Fruit fly (Drosophila melanogaster) whole organism, adult: ENCODE measurements around the gene pkaap.
A peak's percentile ranks its signal among the peaks of the same experiment; 100 is the strongest.

Source experiments
- CG11617 ChIP-seq: fragments of 200-800 bp; sonication (Bioruptor generic); optimal IDR thresholded peaks from 2 replicates; lab custom pipeline; 2017; ENCODE audit warnings: mild to moderate bottlenecking, missing biosample characterization, missing genetic modification reagents, missing genetic modification characterization
- CG12768 ChIP-seq: fragments of 200-800 bp; sonication (Bioruptor generic); optimal IDR thresholded peaks from 2 replicates; lab custom pipeline; 2017; ENCODE audit warnings: missing biosample characterization, missing genetic modification characterization, mild to moderate bottlenecking, moderate library complexity, missing genetic modification reagents
- CG14711 ChIP-seq: fragments of 200-800 bp; sonication (Bioruptor generic); optimal IDR thresholded peaks from 2 replicates; lab custom pipeline; 2018; ENCODE audit warnings: missing biosample characterization, mild to moderate bottlenecking, missing genetic modification characterization, moderate library complexity
- CG1620 ChIP-seq: fragments of 200-800 bp; sonication (Bioruptor generic); optimal IDR thresholded peaks from 2 replicates; lab custom pipeline; 2016; ENCODE audit warnings: missing biosample characterization, missing genetic modification characterization
- CG33017 ChIP-seq: fragments of 200-800 bp; sonication (Bioruptor generic); optimal IDR thresholded peaks from 2 replicates; lab custom pipeline; 2018; ENCODE audit warnings: missing biosample characterization, mild to moderate bottlenecking, missing genetic modification characterization, moderate library complexity
- CG5204 ChIP-seq: fragments of 200-800 bp; sonication (Bioruptor generic); optimal IDR thresholded peaks from 2 replicates; lab custom pipeline; 2016; ENCODE audit warnings: missing biosample characterization, missing genetic modification characterization
- CG7045 ChIP-seq: fragments of 200-800 bp; sonication (Bioruptor generic); optimal IDR thresholded peaks from 2 replicates; lab custom pipeline; 2017; ENCODE audit warnings: missing biosample characterization, mild to moderate bottlenecking, missing genetic modification characterization
- CG7101 ChIP-seq: fragments of 200-800 bp; sonication (Bioruptor generic); optimal IDR thresholded peaks from 2 replicates; lab custom pipeline; 2018; ENCODE audit warnings: missing biosample characterization, mild to moderate bottlenecking, missing genetic modification characterization, moderate library complexity
- Clk ChIP-seq: fragments of 200-800 bp; sonication (Bioruptor generic); optimal IDR thresholded peaks from 2 replicates; lab custom pipeline; 2017; ENCODE audit warnings: missing biosample characterization, missing genetic modification characterization
- Crg-1 ChIP-seq: fragments of 200-800 bp; sonication (Bioruptor generic); optimal IDR thresholded peaks from 2 replicates; lab custom pipeline; 2016; ENCODE audit warnings: missing biosample characterization, missing genetic modification characterization
- Hr96 ChIP-seq: fragments of 200-800 bp; sonication (Bioruptor generic); optimal IDR thresholded peaks from 2 replicates; lab custom pipeline; 2016; ENCODE audit warnings: missing biosample characterization, missing genetic modification characterization
- Mnt ChIP-seq: fragments of 200-800 bp; sonication (Bioruptor generic); optimal IDR thresholded peaks from 2 replicates; lab custom pipeline; 2016; ENCODE audit warnings: missing biosample characterization, mild to moderate bottlenecking, missing genetic modification characterization
- bab1 ChIP-seq: fragments of 200-800 bp; sonication (Bioruptor generic); optimal IDR thresholded peaks from 3 replicates; lab custom pipeline; 2019; ENCODE audit warnings: missing biosample characterization, mild to moderate bottlenecking, missing genetic modification characterization, moderate library complexity
- cic ChIP-seq: fragments of 200-800 bp; sonication (Bioruptor generic); optimal IDR thresholded peaks from 2 replicates; lab custom pipeline; 2017; ENCODE audit warnings: missing biosample characterization, mild to moderate bottlenecking, missing genetic modification characterization, moderate library complexity
- cnc ChIP-seq, 2 experiments: fragments of >200 bp; optimal IDR thresholded peaks; 2 replicates each; lab custom pipeline; 2017
- kay ChIP-seq: fragments of 200-800 bp; sonication (Bioruptor generic); peaks from one replicate; lab custom pipeline; 2016; ENCODE audit warnings: missing biosample characterization, missing genetic modification characterization, borderline replicate concordance
- ovo ChIP-seq: fragments of 200-800 bp; sonication (Bioruptor generic); optimal IDR thresholded peaks from 2 replicates; lab custom pipeline; 2016; ENCODE audit warnings: missing biosample characterization, missing genetic modification characterization
- pad ChIP-seq: fragments of 200-800 bp; sonication (Bioruptor generic); optimal IDR thresholded peaks from 3 replicates; lab custom pipeline; 2017; ENCODE audit warnings: missing biosample characterization, missing genetic modification characterization, mild to moderate bottlenecking, moderate library complexity, missing genetic modification reagents
- tj ChIP-seq: fragments of 200-800 bp; sonication (Bioruptor generic); optimal IDR thresholded peaks from 3 replicates; lab custom pipeline; 2017; ENCODE audit warnings: missing biosample characterization, mild to moderate bottlenecking, missing genetic modification characterization, moderate library complexity
- toe ChIP-seq: fragments of 200-800 bp; sonication (Bioruptor generic); optimal IDR thresholded peaks from 2 replicates; lab custom pipeline; 2016; ENCODE audit warnings: missing biosample characterization, missing genetic modification characterization

Gene pkaap

dm6 chr2L:16287006-16287601 lies 986 bp upstream of the pkaap start:
- TF ChIP-seq pad (GFP tag; lab: Kevin White, UChicago) (no peak), Hr96 (GFP tag; lab: Kevin White, UChicago) (no peak), kay (no peak), bab1 (GFP tag; lab: Kevin White, UChicago) (no peak)

dm6 chr2L:16288393-16288731 lies 272 bp downstream of the pkaap start:
- TF ChIP-seq Crg-1 (no peak), Clk (no peak), CG1620 (no peak), CG7101 (no peak), CG12768 (GFP tag; lab: Kevin White, UChicago) (no peak), tj (no peak), pad (GFP tag; lab: Kevin White, UChicago) (no peak), toe (GFP tag; lab: Kevin White, UChicago) (no peak), Hr96 (GFP tag; lab: Kevin White, UChicago) (no peak), Mnt (GFP tag; lab: Kevin White, UChicago) (no peak), CG5204 (no peak), cnc (optimal IDR thresholded peaks at IDR 0.05; lab: Kevin White, UChicago) (no peak)

DNA sequence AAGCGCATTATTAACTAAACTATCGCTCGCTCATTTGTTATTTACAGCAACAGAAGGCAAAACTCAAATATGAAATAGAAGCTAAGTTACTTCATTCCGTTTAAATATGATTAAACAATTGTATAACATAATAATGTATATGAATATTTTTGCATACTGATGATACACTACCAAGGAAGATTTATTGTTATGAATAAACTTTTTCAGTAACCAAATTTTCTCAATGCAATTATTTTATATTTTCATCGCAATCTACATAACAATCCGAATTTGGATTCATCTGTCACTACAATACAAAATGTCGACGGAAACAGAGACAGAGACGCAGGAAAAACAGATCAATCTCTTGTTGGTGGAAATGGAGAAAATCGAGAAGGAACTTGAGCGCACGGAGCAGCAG lies 2.9 kb downstream of the pkaap start, which contains the start of gene CG17329:
CG17329 (plus strand) TSS at position 301 of the 400 bp plus-strand sequence.
- TF ChIP-seq Crg-1: no peak
- no peak for TF ChIP-seq cnc (optimal IDR thresholded peaks at IDR 0.05; lab: Kevin White, UChicago)
- no peak for TF ChIP-seq Clk
- no peak for TF ChIP-seq CG5204
- TF ChIP-seq CG11617 (GFP tag; lab: Kevin White, UChicago): no peak
- TF ChIP-seq Mnt (GFP tag; lab: Kevin White, UChicago): no peak
- no peak for TF ChIP-seq ovo

- TF ChIP-seq bab1 (GFP tag; lab: Kevin White, UChicago) (no peak), CG14711 (tag; lab: Kevin White, UChicago) (no peak)
These were observed 4.9 kb downstream of the pkaap start, which contains the start of gene CG13258 for dm6 chr2L:16292975-16293501. Gene CG13258, minus strand, starts transcription at chr2L:16293025.

DNA sequence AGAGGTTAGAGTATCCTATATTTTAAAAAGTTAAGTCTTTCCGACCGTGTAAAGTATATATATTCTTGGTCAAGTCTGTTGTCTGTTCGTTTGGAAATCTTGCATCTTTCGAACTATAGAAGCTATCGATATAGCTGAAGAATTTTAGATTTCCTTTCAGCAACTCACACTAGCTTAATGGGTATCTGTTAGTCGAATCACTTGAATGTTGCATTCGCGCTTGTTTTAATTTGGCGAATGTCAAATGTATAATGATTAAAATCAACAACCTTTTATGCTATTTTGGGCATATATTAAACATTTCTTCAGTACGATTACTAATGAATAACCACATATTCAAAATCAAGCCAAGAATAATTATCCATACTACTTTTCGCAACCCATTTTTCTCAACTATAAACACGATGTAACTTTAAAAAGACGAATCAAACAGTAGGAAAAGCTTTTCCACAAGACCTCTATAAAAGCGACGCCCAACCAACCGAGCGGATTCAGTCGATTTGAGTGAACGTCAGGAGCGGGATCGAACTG lies 5.7 kb downstream of the pkaap start, which contains the start of gene Cyp303a1:
Cyp303a1 (plus strand) TSS at position 481 of the 531 bp plus-strand sequence.
- TF ChIP-seq pad (GFP tag; lab: Kevin White, UChicago) (no peak), CG12768 (GFP tag; lab: Kevin White, UChicago) (no peak), CG11617 (GFP tag; lab: Kevin White, UChicago) (no peak), CG7101 (no peak), tj (no peak), Crg-1 (no peak), cnc (optimal IDR thresholded peaks at IDR 0.05; lab: Kevin White, UChicago) (no peak), ovo (no peak), Clk (no peak)

- TF ChIP-seq CG11617 (GFP tag; lab: Kevin White, UChicago): peak; percentile 78
- TF ChIP-seq toe (GFP tag; lab: Kevin White, UChicago): no peak
- TF ChIP-seq CG7101: peak; percentile 71
- TF ChIP-seq cnc (optimal IDR thresholded peaks at IDR 0.05; lab: Kevin White, UChicago): no peak
- TF ChIP-seq cic (GFP tag; lab: Kevin White, UChicago): peak; percentile 27
- peak; percentile 61 for TF ChIP-seq CG12768 (GFP tag; lab: Kevin White, UChicago)
- TF ChIP-seq CG5204: no peak
- TF ChIP-seq kay: peak; percentile 91
- TF ChIP-seq Mnt (GFP tag; lab: Kevin White, UChicago): peak; percentile 57
- TF ChIP-seq pad (GFP tag; lab: Kevin White, UChicago): peak; percentile 34
- TF ChIP-seq ovo: peak; percentile 1
- TF ChIP-seq CG14711 (tag; lab: Kevin White, UChicago): peak; percentile 48
- peak; percentile 68 for TF ChIP-seq tj
- peak; percentile 51 for TF ChIP-seq CG33017 (tag; lab: Kevin White, UChicago)
- TF ChIP-seq Clk: peak; percentile 44
- TF ChIP-seq Hr96 (GFP tag; lab: Kevin White, UChicago): no peak
- peak; percentile 81 for TF ChIP-seq bab1 (GFP tag; lab: Kevin White, UChicago)
- peak; percentile 40 for TF ChIP-seq CG1620
- peak; percentile 68 for TF ChIP-seq Crg-1
- TF ChIP-seq CG7045 (GFP tag; lab: Kevin White, UChicago): peak; percentile 71
These were observed 11.6 kb downstream of the pkaap start, which contains the start of the genes heix and CG17328 for dm6 chr2L:16299466-16300311. Gene heix, minus strand, starts transcription at chr2L:16299858. Gene CG17328, plus strand, starts transcription at chr2L:16299943.
